Fruit fly (Drosophila melanogaster): Measurements from ENCODE around the gene CG5126.
A peak's percentile ranks its signal among the peaks of the same experiment; 100 is the strongest.

Gene CG5126

DNA sequence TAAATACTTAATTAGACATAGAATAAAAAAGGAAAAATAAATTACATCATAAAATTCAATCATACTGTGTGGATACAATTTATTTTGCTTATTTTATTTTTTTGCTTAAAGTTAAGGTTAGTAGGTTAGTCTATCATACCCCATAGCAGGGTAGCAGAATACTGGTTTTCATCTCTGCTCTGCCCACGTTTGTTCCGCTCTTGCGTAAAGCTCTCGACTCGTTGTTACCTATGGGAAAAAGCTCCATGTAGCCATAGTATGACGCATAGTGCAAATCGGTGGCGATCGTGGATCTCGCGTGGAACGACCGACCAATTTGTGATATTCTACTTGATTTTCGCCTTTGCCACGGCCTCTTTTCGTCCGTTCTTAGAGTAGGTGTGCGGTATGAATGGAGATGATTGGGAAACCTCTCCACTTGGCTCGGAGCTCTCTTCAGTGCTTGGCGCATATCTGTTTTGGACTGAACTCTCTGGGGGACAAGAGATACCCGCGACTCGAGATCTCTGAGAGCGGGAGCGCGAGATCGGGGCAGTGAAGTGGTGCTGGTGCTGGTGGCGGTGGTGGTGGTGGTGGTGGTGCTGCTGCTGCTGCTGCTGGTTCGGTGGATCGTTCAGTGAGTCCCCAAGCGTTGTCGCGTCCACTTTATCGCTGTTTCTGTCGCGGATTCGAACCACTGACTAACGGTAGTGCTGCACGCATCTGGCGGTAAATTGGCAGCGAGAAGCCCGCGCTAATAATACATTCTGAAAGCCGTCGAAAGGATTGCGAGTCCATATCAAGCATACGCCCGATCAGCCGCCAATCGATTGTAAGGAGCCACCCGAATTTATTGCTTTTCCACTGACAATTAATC, 2.0 kb upstream of the CG5126 start, which contains the start of gene CG5001 (continued):
- TF ChIP-seq gsb (GFP tag; IDR thresholded peaks at IDR 0.05): peak; percentile 72
- peak; percentile 61 for TF ChIP-seq E2f2 (GFP tag; IDR thresholded peaks at IDR 0.05)
- TF ChIP-seq BtbVII (GFP tag; optimal IDR thresholded peaks at IDR 0.05): peak; percentile 83
- no peak for TF ChIP-seq BEAF-32 (GFP tag; optimal IDR thresholded peaks at IDR 0.05)
- peak; percentile 87 for TF ChIP-seq nmo (GFP tag; optimal IDR thresholded peaks at IDR 0.05)
- TF ChIP-seq ken (GFP tag; IDR thresholded peaks at IDR 0.05): peak; percentile 63; the same call in 1 of the 3 replicates
- TF ChIP-seq CG33213 (GFP tag; optimal IDR thresholded peaks at IDR 0.05): peak; percentile 60
- peak; percentile 94 for TF ChIP-seq Fer3 (tag; optimal IDR thresholded peaks at IDR 0.05)
- TF ChIP-seq gsb-n (tag; optimal IDR thresholded peaks at IDR 0.05): peak; percentile 88
- peak; percentile 92 for TF ChIP-seq zfh1 (GFP tag; IDR thresholded peaks at IDR 0.05)
- TF ChIP-seq CG4424 (GFP tag; optimal IDR thresholded peaks at IDR 0.05): peak; percentile 80
- TF ChIP-seq CG12942 (GFP tag; optimal IDR thresholded peaks at IDR 0.05): peak; percentile 73
- TF ChIP-seq tap (tag; optimal IDR thresholded peaks at IDR 0.05): peak; percentile 91
- TF ChIP-seq CG3407 (GFP tag; optimal IDR thresholded peaks at IDR 0.05): no peak
- TF ChIP-seq ttk (GFP tag; IDR thresholded peaks at IDR 0.05): peak; percentile 84
- TF ChIP-seq CG12769 (tag; optimal IDR thresholded peaks at IDR 0.05): peak; percentile 90
- TF ChIP-seq bbx (GFP tag; IDR thresholded peaks at IDR 0.05; ENCODE audit: partially characterized antibody): no peak
- TF ChIP-seq H2.0 (GFP tag; IDR thresholded peaks at IDR 0.05): peak; percentile 81
- peak; percentile 34 for TF ChIP-seq CG8290 (GFP tag; optimal IDR thresholded peaks at IDR 0.05)
- TF ChIP-seq CG8290 (tag; optimal IDR thresholded peaks at IDR 0.05): peak in 1 of 2 experiments; percentile 91
- TF ChIP-seq CG7786 (GFP tag; optimal IDR thresholded peaks at IDR 0.05): peak; percentile 53
- peak; percentile 68 for TF ChIP-seq CG2202 (tag; optimal IDR thresholded peaks at IDR 0.05)
- TF ChIP-seq CG5180 (GFP tag; optimal IDR thresholded peaks at IDR 0.05): peak; percentile 73
- peak; percentile 15 for TF ChIP-seq Sry-δ (GFP tag; optimal IDR thresholded peaks at IDR 0.05)
- TF ChIP-seq pzg (GFP tag; optimal IDR thresholded peaks at IDR 0.05): peak; percentile 2
- no peak for TF ChIP-seq Dad (GFP tag; optimal IDR thresholded peaks at IDR 0.05)
- TF ChIP-seq D19B (GFP tag; optimal IDR thresholded peaks at IDR 0.05): peak; percentile 98
- TF ChIP-seq Bteb2 (GFP tag; optimal IDR thresholded peaks at IDR 0.05): peak; percentile 50
- TF ChIP-seq zen (tag; optimal IDR thresholded peaks at IDR 0.05): peak; percentile 70
- TF ChIP-seq CG14050 (GFP tag; IDR thresholded peaks at IDR 0.05): peak; percentile 75
- peak; percentile 88 for TF ChIP-seq Deaf1 (tag; optimal IDR thresholded peaks at IDR 0.05)
- no peak for TF ChIP-seq prd (optimal IDR thresholded peaks at IDR 0.05)
- TF ChIP-seq prd (GFP tag; IDR thresholded peaks at IDR 0.05): peak; percentile 86
- TF ChIP-seq CG32772 (GFP tag; IDR thresholded peaks at IDR 0.05): peak; percentile 82
- peak; percentile 73 for TF ChIP-seq caup (GFP tag; optimal IDR thresholded peaks at IDR 0.05; ENCODE audit: severe bottlenecking)
- TF ChIP-seq CG4282 (GFP tag; optimal IDR thresholded peaks at IDR 0.05): no peak
- TF ChIP-seq CG7357 (GFP tag; IDR thresholded peaks at IDR 0.05): 0 out of 3 replicates have a peak, but pooled peaks have one; percentile 37
- TF ChIP-seq CG34376 (GFP tag; optimal IDR thresholded peaks at IDR 0.05): peak; percentile 83
- peak; percentile 100 for TF ChIP-seq CG6175 (GFP tag; IDR thresholded peaks at IDR 0.05)
- TF ChIP-seq CG32767 (GFP tag; IDR thresholded peaks at IDR 0.05): peak; percentile 54
- peak; percentile 83 for TF ChIP-seq H15 (GFP tag; IDR thresholded peaks at IDR 0.05)
- peak; percentile 48 for TF ChIP-seq maf-S (GFP tag; optimal IDR thresholded peaks at IDR 0.05)
- peak; percentile 96 for TF ChIP-seq vvl (GFP tag; IDR thresholded peaks at IDR 0.05)
- TF ChIP-seq tup (GFP tag; optimal IDR thresholded peaks at IDR 0.05): no peak
- TF ChIP-seq tin (GFP tag; optimal IDR thresholded peaks at IDR 0.05): peak; percentile 79
- TF ChIP-seq hbn (GFP tag; IDR thresholded peaks at IDR 0.05; ENCODE audit: partially characterized antibody): no peak
- peak; percentile 8 for TF ChIP-seq Ets65A (GFP tag)
- TF ChIP-seq Jarid2 (GFP tag; optimal IDR thresholded peaks at IDR 0.05): peak; percentile 83
- peak; percentile 23; the same call in 1 of the 3 replicates for TF ChIP-seq CG14860 (GFP tag; IDR thresholded peaks at IDR 0.05; ENCODE audit: partially characterized antibody)

Measured in whole organism, embryonic.